Worm (Caenorhabditis elegans): Measurements from ENCODE around the gene clh-6.

Gene clh-6

ce11 chrV:12071483-12071882 lies 8.3 kb upstream of the clh-6 start (continued):
- TF ChIP-seq ZK546.5 (tag; optimal IDR thresholded peaks at IDR 0.05), result no peak
- peak; percentile 43 for TF ChIP-seq crh-2 (tag; optimal IDR thresholded peaks at IDR 0.05)
- TF ChIP-seq nhr-6 (tag; optimal IDR thresholded peaks at IDR 0.05), result no peak
- no peak for TF ChIP-seq nhr-23 (tag; optimal IDR thresholded peaks at IDR 0.05)
- peak; percentile 29 for TF ChIP-seq sma-3 (GFP tag; optimal IDR thresholded peaks at IDR 0.05)

- TF ChIP-seq mab-5 (tag; optimal IDR thresholded peaks at IDR 0.05) (no peak), nhr-12 (tag; optimal IDR thresholded peaks at IDR 0.05) (no peak), nhr-25 (tag; optimal IDR thresholded peaks at IDR 0.05) (no peak), gmeb-1 (tag; optimal IDR thresholded peaks at IDR 0.05) (no peak), ztf-11 (tag; optimal IDR thresholded peaks at IDR 0.05) (no peak), ZK546.5 (tag; optimal IDR thresholded peaks at IDR 0.05) (no peak), snpc-4 (tag; optimal IDR thresholded peaks at IDR 0.05) (no peak), blmp-1 (tag; optimal IDR thresholded peaks at IDR 0.05; ENCODE audit: insufficient read depth) (no peak), nhr-23 (tag; optimal IDR thresholded peaks at IDR 0.05) (no peak), nhr-237 (tag; optimal IDR thresholded peaks at IDR 0.05) (no peak), lsy-2 (tag; optimal IDR thresholded peaks at IDR 0.05) (no peak), elt-1 (tag; optimal IDR thresholded peaks at IDR 0.05) (no peak), unc-55 (GFP tag; optimal IDR thresholded peaks at IDR 0.05) (no peak), sem-4 (tag; optimal IDR thresholded peaks at IDR 0.05) (no peak), elt-3 (tag; optimal IDR thresholded peaks at IDR 0.05) (no peak), nhr-10 (tag; optimal IDR thresholded peaks at IDR 0.05) (no peak), nhr-77 (tag; optimal IDR thresholded peaks at IDR 0.05) (no peak)
These were observed 7.3 kb upstream of the clh-6 start, which contains the start of gene kmo-1 for ce11 chrV:12070419-12070818. kmo-1 (minus strand) TSS chrV:12070519.

- TF ChIP-seq ZK546.5 (tag; optimal IDR thresholded peaks at IDR 0.05) (no peak), ztf-4 (tag; optimal IDR thresholded peaks at IDR 0.05) (no peak)
These were observed 5.3 kb upstream of the clh-6 start, which contains the start of gene kmo-2 for ce11 chrV:12068437-12068836. kmo-2 (minus strand) TSS chrV:12068537.

- TF ChIP-seq unc-55 (GFP tag; optimal IDR thresholded peaks at IDR 0.05), result peak; percentile 43
- TF ChIP-seq R02D3.7 (tag; optimal IDR thresholded peaks at IDR 0.05), result no peak
- TF ChIP-seq F13H6.1 (tag; optimal IDR thresholded peaks at IDR 0.05), result no peak
- TF ChIP-seq ama-1 (optimal IDR thresholded peaks at IDR 0.05), result no peak
- TF ChIP-seq sma-3 (GFP tag; optimal IDR thresholded peaks at IDR 0.05), result peak; percentile 1
- no peak for TF ChIP-seq unc-62 (GFP tag; optimal IDR thresholded peaks at IDR 0.05)
- TF ChIP-seq egl-27 (tag; optimal IDR thresholded peaks at IDR 0.05), result no peak
- TF ChIP-seq lin-13 (GFP tag; optimal IDR thresholded peaks at IDR 0.05), result peak; percentile 42
- TF ChIP-seq nhr-10 (tag; optimal IDR thresholded peaks at IDR 0.05), result no peak
- no peak for TF ChIP-seq nhr-11 (tag; optimal IDR thresholded peaks at IDR 0.05)
- TF ChIP-seq nhr-25 (tag; optimal IDR thresholded peaks at IDR 0.05), result no peak
- no peak for TF ChIP-seq gmeb-1 (tag; optimal IDR thresholded peaks at IDR 0.05)
- no peak for TF ChIP-seq nhr-77 (tag; optimal IDR thresholded peaks at IDR 0.05)
- peak; percentile 19 for TF ChIP-seq C34F6.9 (tag; optimal IDR thresholded peaks at IDR 0.05)
- TF ChIP-seq ceh-16 (tag; optimal IDR thresholded peaks at IDR 0.05), result no peak
- peak; percentile 30 for TF ChIP-seq nhr-129 (tag; optimal IDR thresholded peaks at IDR 0.05)
- TF ChIP-seq ZK546.5 (tag; optimal IDR thresholded peaks at IDR 0.05), result no peak
- no peak for TF ChIP-seq ztf-4 (tag; optimal IDR thresholded peaks at IDR 0.05)
- peak in 1 of 2 experiments; percentile 59 for TF ChIP-seq lsy-2 (tag; optimal IDR thresholded peaks at IDR 0.05)
- TF ChIP-seq aly-2 (tag; optimal IDR thresholded peaks at IDR 0.05), result no peak
- no peak for TF ChIP-seq zag-1 (tag; optimal IDR thresholded peaks at IDR 0.05)
- no peak for TF ChIP-seq crh-2 (tag; optimal IDR thresholded peaks at IDR 0.05)
- TF ChIP-seq nhr-12 (tag; optimal IDR thresholded peaks at IDR 0.05), result no peak
- TF ChIP-seq ztf-1 (GFP tag; conservative IDR thresholded peaks at IDR 0.05), result no peak
- TF ChIP-seq fos-1 (tag; optimal IDR thresholded peaks at IDR 0.05), result no peak
These were observed 2.7 kb upstream of the clh-6 start for ce11 chrV:12065859-12066258.

ce11 chrV:12065369-12065768 lies 2.2 kb upstream of the clh-6 start, which contains the start of gene pqn-53:
pqn-53 (minus strand) TSS chrV:12065391.
- no peak for TF ChIP-seq aly-2 (tag; optimal IDR thresholded peaks at IDR 0.05)
- TF ChIP-seq lin-11 (tag; optimal IDR thresholded peaks at IDR 0.05), result peak; percentile 3
- TF ChIP-seq ztf-11 (tag; optimal IDR thresholded peaks at IDR 0.05), result no peak
- peak; percentile 52 for TF ChIP-seq nhr-129 (tag; optimal IDR thresholded peaks at IDR 0.05)
- TF ChIP-seq nhr-11 (tag; optimal IDR thresholded peaks at IDR 0.05), result no peak
- no peak for TF ChIP-seq nhr-21 (tag; optimal IDR thresholded peaks at IDR 0.05)
- no peak for TF ChIP-seq Y55F3AM.14 (GFP tag; optimal IDR thresholded peaks at IDR 0.05)
- no peak for TF ChIP-seq lin-39 (tag; optimal IDR thresholded peaks at IDR 0.05)
- TF ChIP-seq unc-62 (GFP tag; optimal IDR thresholded peaks at IDR 0.05), result no peak
- TF ChIP-seq nhr-237 (tag; optimal IDR thresholded peaks at IDR 0.05), result no peak
- no peak for TF ChIP-seq alr-1 (tag; optimal IDR thresholded peaks at IDR 0.05)
- no peak for TF ChIP-seq peb-1 (tag; optimal IDR thresholded peaks at IDR 0.05)
- TF ChIP-seq lin-13 (GFP tag; optimal IDR thresholded peaks at IDR 0.05), result no peak
- peak in 1 of 2 experiments; percentile 44 for TF ChIP-seq mdl-1 (tag; optimal IDR thresholded peaks at IDR 0.05)
- TF ChIP-seq ZK546.5 (tag; optimal IDR thresholded peaks at IDR 0.05), result no peak
- TF ChIP-seq snpc-4 (tag; optimal IDR thresholded peaks at IDR 0.05), result no peak
- TF ChIP-seq mbf-1 (tag; optimal IDR thresholded peaks at IDR 0.05), result no peak
- TF ChIP-seq ceh-82 (tag; optimal IDR thresholded peaks at IDR 0.05), result no peak
- TF ChIP-seq nhr-12 (tag; optimal IDR thresholded peaks at IDR 0.05), result no peak
- TF ChIP-seq ztf-4 (tag; optimal IDR thresholded peaks at IDR 0.05), result no peak
- TF ChIP-seq lsy-2 (tag; optimal IDR thresholded peaks at IDR 0.05), result peak in 1 of 2 experiments; percentile 8
- no peak for TF ChIP-seq nhr-6 (tag; optimal IDR thresholded peaks at IDR 0.05)
- peak; percentile 64 for TF ChIP-seq C34F6.9 (tag; optimal IDR thresholded peaks at IDR 0.05)
- no peak for TF ChIP-seq elt-3 (tag; optimal IDR thresholded peaks at IDR 0.05)
- TF ChIP-seq zag-1 (tag; optimal IDR thresholded peaks at IDR 0.05), result no peak
- TF ChIP-seq elt-1 (tag; optimal IDR thresholded peaks at IDR 0.05), result no peak
